Fruit fly (Drosophila melanogaster): Measurements from ENCODE around the gene CG7551.

The CG7551 gene

DNA sequence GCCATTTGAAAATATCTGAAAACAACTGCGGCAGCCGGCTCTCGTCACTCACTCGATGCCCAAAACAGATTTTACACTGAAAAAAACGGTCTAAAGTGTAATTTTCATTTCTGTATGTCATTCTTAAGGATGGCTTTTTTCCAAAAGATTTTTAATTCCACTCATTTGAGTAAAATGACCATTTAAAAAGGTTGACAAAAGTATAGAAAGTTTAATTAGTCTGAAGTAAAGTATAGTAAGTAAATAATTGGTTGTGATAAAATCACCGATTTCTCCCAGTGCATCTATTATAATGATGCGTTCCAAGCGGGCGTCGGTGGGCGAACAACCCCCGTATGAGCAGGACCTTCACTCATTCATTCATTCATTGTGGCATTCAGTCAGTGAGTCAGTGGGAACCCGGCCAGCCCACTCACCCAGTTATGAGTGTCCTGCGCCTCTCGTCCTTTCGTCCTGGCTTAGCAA lies 35.9 kb upstream of the CG7551 start (continued):
- peak; percentile 24 for TF ChIP-seq ey (GFP tag; optimal IDR thresholded peaks at IDR 0.05)
- no peak for TF ChIP-seq dsf (GFP tag; optimal IDR thresholded peaks at IDR 0.05; ENCODE audit: borderline replicate concordance)
- no peak for TF ChIP-seq Abd-B (GFP tag; optimal IDR thresholded peaks at IDR 0.05)
- TF ChIP-seq CG9705 (GFP tag; optimal IDR thresholded peaks at IDR 0.05): no peak
- TF ChIP-seq fru (GFP tag; optimal IDR thresholded peaks at IDR 0.05): peak; percentile 61
- no peak for TF ChIP-seq Rel (GFP tag; optimal IDR thresholded peaks at IDR 0.05)
- no peak for TF ChIP-seq Rel (tag; optimal IDR thresholded peaks at IDR 0.05)
- TF ChIP-seq Dfd (GFP tag; optimal IDR thresholded peaks at IDR 0.05): no peak

DNA sequence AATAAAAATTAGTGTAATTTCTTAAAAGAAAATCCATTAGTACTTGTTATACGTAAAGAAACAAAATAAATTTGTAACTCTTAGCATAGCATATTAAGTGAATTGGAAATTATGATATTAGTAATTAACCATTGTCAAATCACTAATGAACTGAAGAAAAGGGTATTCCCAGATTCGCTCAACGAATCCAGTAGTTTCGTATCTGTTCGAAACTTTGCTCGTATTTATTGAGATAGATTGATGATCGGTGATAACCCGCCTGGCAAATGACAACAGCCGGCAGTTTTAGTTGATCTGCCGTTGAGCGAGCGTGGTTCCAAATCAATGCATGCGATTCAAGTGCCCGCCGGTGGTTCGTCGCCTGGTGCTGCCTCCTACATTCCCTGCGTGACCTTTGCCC lies 33.4 kb upstream of the CG7551 start, which contains the start of gene CG7560:
Gene CG7560, plus strand, starts transcription at position 301 of the 400 bp plus-strand sequence.
- TF ChIP-seq brk (GFP tag; optimal IDR thresholded peaks at IDR 0.05): no peak
- TF ChIP-seq Myc (optimal IDR thresholded peaks at IDR 0.05): no peak
- TF ChIP-seq Jra (GFP tag; optimal IDR thresholded peaks at IDR 0.05): no peak
- no peak for TF ChIP-seq fru (GFP tag; optimal IDR thresholded peaks at IDR 0.05)
- TF ChIP-seq woc (GFP tag; optimal IDR thresholded peaks at IDR 0.05): no peak
- no peak for TF ChIP-seq lola (GFP tag; optimal IDR thresholded peaks at IDR 0.05)
- TF ChIP-seq pan (optimal IDR thresholded peaks at IDR 0.05): no peak

DNA sequence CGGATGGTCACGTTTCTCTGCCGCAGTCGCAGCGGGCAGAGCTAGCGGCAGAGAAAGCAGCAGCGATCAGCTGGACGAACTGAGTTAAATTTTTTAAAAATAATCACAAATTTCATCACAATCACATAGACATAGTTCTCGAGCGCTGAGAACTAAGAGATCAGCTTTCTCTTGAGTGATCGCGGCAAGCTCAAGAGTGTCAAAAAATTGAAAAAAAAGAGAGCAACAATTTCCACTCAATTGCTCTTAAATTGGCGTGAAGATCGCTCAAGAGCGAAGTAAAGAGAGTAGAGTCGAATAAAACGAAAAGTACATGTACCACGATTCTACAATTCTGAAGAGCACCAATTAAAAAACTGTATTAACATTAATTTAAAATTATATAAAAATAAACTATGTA lies 29.9 kb upstream of the CG7551 start:
- peak; percentile 17 for TF ChIP-seq Dif (GFP tag; optimal IDR thresholded peaks at IDR 0.05; ENCODE audit: partially characterized antibody)
- peak; percentile 42 for TF ChIP-seq CrebA (GFP tag; optimal IDR thresholded peaks at IDR 0.05; ENCODE audit: borderline replicate concordance)
- no peak for TF ChIP-seq Mio (GFP tag; optimal IDR thresholded peaks at IDR 0.05)
- no peak for TF ChIP-seq sage (GFP tag; optimal IDR thresholded peaks at IDR 0.05)
- TF ChIP-seq dl (GFP tag; optimal IDR thresholded peaks at IDR 0.05; ENCODE audit: insufficient read depth in 1 of 2, partially characterized antibody in 2 of 2): peak in 1 of 2 experiments; percentile 8

DNA sequence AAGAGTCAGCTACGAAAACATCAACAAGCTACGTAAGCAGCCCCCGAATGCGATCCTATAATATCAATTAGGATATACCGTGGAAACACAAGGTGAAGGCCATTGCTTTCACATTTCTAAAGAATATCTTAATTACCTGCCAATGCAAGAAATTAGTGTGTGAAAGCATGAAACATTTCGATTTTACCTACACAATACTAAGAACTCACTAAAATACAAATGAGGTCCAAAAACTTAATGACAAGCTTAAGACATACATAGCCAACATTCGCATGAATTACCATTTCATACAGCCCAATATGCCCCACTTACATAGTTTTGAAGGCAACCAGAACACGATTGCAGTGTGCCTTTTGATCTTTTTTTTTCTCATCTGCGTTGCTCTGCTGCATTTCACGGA lies 28.6 kb upstream of the CG7551 start:
- TF ChIP-seq GATAd (GFP tag; optimal IDR thresholded peaks at IDR 0.05): no peak
- no peak for TF ChIP-seq Abd-B (GFP tag; optimal IDR thresholded peaks at IDR 0.05)
- no peak for TF ChIP-seq brk (GFP tag; optimal IDR thresholded peaks at IDR 0.05)
- TF ChIP-seq Hr78 (GFP tag; optimal IDR thresholded peaks at IDR 0.05): no peak
- no peak for TF ChIP-seq Sp1 (GFP tag; optimal IDR thresholded peaks at IDR 0.05)
- no peak for TF ChIP-seq N (GFP tag; optimal IDR thresholded peaks at IDR 0.05)
- no peak for TF ChIP-seq woc (GFP tag; optimal IDR thresholded peaks at IDR 0.05)
- no peak for TF ChIP-seq pan (optimal IDR thresholded peaks at IDR 0.05)
- no peak for TF ChIP-seq fru (GFP tag; optimal IDR thresholded peaks at IDR 0.05)
- no peak for TF ChIP-seq lola (GFP tag; optimal IDR thresholded peaks at IDR 0.05)
- TF ChIP-seq dl (GFP tag; optimal IDR thresholded peaks at IDR 0.05; ENCODE audit: insufficient read depth in 1 of 2, partially characterized antibody in 2 of 2): no peak
- no peak for TF ChIP-seq Dfd (GFP tag; optimal IDR thresholded peaks at IDR 0.05)
- TF ChIP-seq Mio (GFP tag; optimal IDR thresholded peaks at IDR 0.05): no peak
- no peak for TF ChIP-seq CrebA (GFP tag; optimal IDR thresholded peaks at IDR 0.05; ENCODE audit: borderline replicate concordance)
- TF ChIP-seq Myc (optimal IDR thresholded peaks at IDR 0.05): no peak

DNA sequence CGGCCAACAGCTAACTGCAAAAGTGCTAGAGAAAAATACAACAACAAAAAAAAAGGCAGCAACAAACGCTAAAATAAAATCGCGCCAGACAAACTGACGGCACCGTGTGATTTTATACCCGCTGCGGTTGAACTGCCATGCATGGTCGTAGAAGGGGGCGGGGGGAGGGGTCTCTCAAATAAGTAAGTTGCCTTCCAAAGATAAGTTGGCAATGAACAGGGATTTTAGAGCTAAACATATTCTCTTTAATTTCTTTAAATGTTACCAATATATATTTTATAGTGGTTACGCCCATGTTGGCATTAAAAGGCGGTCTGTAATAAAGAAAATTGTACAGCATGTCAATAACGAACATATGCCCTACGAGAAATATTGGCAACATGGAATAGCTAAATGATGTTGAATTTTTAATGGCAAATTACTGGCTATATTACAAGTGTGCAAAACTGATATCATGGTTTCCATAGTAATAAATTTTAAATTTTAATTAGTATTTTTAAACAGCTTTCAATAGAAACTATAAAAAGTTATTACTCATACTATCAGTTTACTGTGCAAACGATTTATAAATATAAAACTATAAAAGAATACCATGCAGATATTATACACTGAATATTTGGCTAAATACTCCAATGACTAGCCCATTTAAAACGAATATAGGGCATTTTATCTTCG lies 26.9 kb upstream of the CG7551 start:
- TF ChIP-seq CG32264 (GFP tag; optimal IDR thresholded peaks at IDR 0.05) (peak; percentile 31), Abd-B (GFP tag; optimal IDR thresholded peaks at IDR 0.05) (no peak), dmrt93B (GFP tag; optimal IDR thresholded peaks at IDR 0.05) (peak; percentile 64), HLH106 (tag; optimal IDR thresholded peaks at IDR 0.05) (peak; percentile 87), OdsH (GFP tag; optimal IDR thresholded peaks at IDR 0.05) (peak; percentile 95), woc (GFP tag; optimal IDR thresholded peaks at IDR 0.05) (no peak), Hr83 (GFP tag; optimal IDR thresholded peaks at IDR 0.05; ENCODE audit: poor library complexity, severe bottlenecking) (peak; percentile 86), br (GFP tag; optimal IDR thresholded peaks at IDR 0.05) (peak; percentile 94), Rel (GFP tag; optimal IDR thresholded peaks at IDR 0.05) (no peak), Rel (tag; optimal IDR thresholded peaks at IDR 0.05) (peak; percentile 52), dsf (GFP tag; optimal IDR thresholded peaks at IDR 0.05; ENCODE audit: borderline replicate concordance) (peak; percentile 35), tai (GFP tag; optimal IDR thresholded peaks at IDR 0.05) (peak; percentile 93), fru (GFP tag; optimal IDR thresholded peaks at IDR 0.05) (peak; percentile 85), jim (GFP tag; optimal IDR thresholded peaks at IDR 0.05) (peak; percentile 7), usp (GFP tag; optimal IDR thresholded peaks at IDR 0.05) (no peak), pan (optimal IDR thresholded peaks at IDR 0.05) (no peak), brk (GFP tag; optimal IDR thresholded peaks at IDR 0.05) (peak; percentile 61), psq (GFP tag; optimal IDR thresholded peaks at IDR 0.05) (peak; percentile 88), sage (GFP tag; optimal IDR thresholded peaks at IDR 0.05) (peak; percentile 54), Hr78 (GFP tag; optimal IDR thresholded peaks at IDR 0.05) (no peak), Dif (GFP tag; optimal IDR thresholded peaks at IDR 0.05; ENCODE audit: partially characterized antibody) (no peak), foxo (GFP tag; optimal IDR thresholded peaks at IDR 0.05) (peak in 1 of 2 experiments; percentile 96), lola (GFP tag; optimal IDR thresholded peaks at IDR 0.05) (no peak), Hnf4 (GFP tag; optimal IDR thresholded peaks at IDR 0.05) (peak; percentile 88), dl (GFP tag; optimal IDR thresholded peaks at IDR 0.05; ENCODE audit: insufficient read depth in 1 of 2, partially characterized antibody in 2 of 2) (no peak), CG9705 (GFP tag; optimal IDR thresholded peaks at IDR 0.05) (peak; percentile 44), Myc (optimal IDR thresholded peaks at IDR 0.05) (no peak), GATAd (GFP tag; optimal IDR thresholded peaks at IDR 0.05) (peak; percentile 42), CrebA (GFP tag; optimal IDR thresholded peaks at IDR 0.05; ENCODE audit: borderline replicate concordance) (peak; percentile 9), Mio (GFP tag; optimal IDR thresholded peaks at IDR 0.05) (peak; percentile 58), Jra (GFP tag; optimal IDR thresholded peaks at IDR 0.05) (peak; percentile 72), Vsx2 (GFP tag; optimal IDR thresholded peaks at IDR 0.05; ENCODE audit: partially characterized antibody) (no peak), Dfd (GFP tag; optimal IDR thresholded peaks at IDR 0.05) (peak; percentile 90), Sp1 (GFP tag; optimal IDR thresholded peaks at IDR 0.05) (peak; percentile 86)

Data from whole organism, wandering third instar larva.